Fruit fly (Drosophila melanogaster) whole organism, embryonic: Measurements from ENCODE around the gene Zaf1.
A peak's percentile ranks its signal among the peaks of the same experiment; 100 is the strongest.

Experiments
- Awh ChIP-seq: fragments of 200-800 bp; sonication (Bioruptor generic); IDR thresholded peaks from 2 replicates; pipeline ENCODE4, ENCODE4 v1.3.6; 2022; ENCODE audit warnings: missing biosample characterization, missing genetic modification characterization
- BtbVII ChIP-seq: fragments of 200-800 bp; sonication (Bioruptor generic); optimal IDR thresholded peaks from 3 replicates; lab custom pipeline; 2017; ENCODE audit warnings: missing biosample characterization, mild to moderate bottlenecking, missing genetic modification characterization
- CG10462 ChIP-seq: fragments of 200-800 bp; sonication (Bioruptor generic); optimal IDR thresholded peaks from 2 replicates; lab custom pipeline; 2016; ENCODE audit warnings: missing biosample characterization, missing genetic modification characterization
- CG10979 ChIP-seq: fragments of 200-800 bp; sonication (Bioruptor generic); optimal IDR thresholded peaks from 2 replicates; lab custom pipeline; 2018; ENCODE audit warnings: missing biosample characterization, mild to moderate bottlenecking, missing genetic modification characterization, moderate library complexity
- CG12744 ChIP-seq: fragments of 200-800 bp; sonication (Bioruptor generic); optimal IDR thresholded peaks from 2 replicates; lab custom pipeline; 2016; ENCODE audit warnings: missing biosample characterization, missing genetic modification characterization
- CG12769 ChIP-seq: fragments of 200-800 bp; sonication (Bioruptor generic); optimal IDR thresholded peaks from 2 replicates; lab custom pipeline; 2019; ENCODE audit warnings: missing biosample characterization, mild to moderate bottlenecking, missing genetic modification characterization, moderate library complexity
- CG13775 ChIP-seq: fragments of 200-800 bp; sonication (Bioruptor generic); optimal IDR thresholded peaks from 3 replicates; lab custom pipeline; 2017; ENCODE audit warnings: missing biosample characterization, mild to moderate bottlenecking, missing genetic modification characterization
- CG14014 ChIP-seq: fragments of 200-800 bp; sonication (Bioruptor generic); IDR thresholded peaks from 2 replicates; pipeline ENCODE4 v1.3.6; 2022; ENCODE audit warnings: missing biosample characterization, missing genetic modification characterization
- CG15073 ChIP-seq: fragments of 200-800 bp; sonication (Bioruptor generic); optimal IDR thresholded peaks from 2 replicates; lab custom pipeline; 2016; ENCODE audit warnings: missing biosample characterization, missing genetic modification characterization
- CG2202 ChIP-seq: fragments of 200-800 bp; sonication (Bioruptor generic); optimal IDR thresholded peaks from 2 replicates; lab custom pipeline; 2018; ENCODE audit warnings: missing biosample characterization, mild to moderate bottlenecking, missing genetic modification characterization
- CG2678 ChIP-seq: fragments of 200-800 bp; sonication (Bioruptor generic); optimal IDR thresholded peaks from 3 replicates; lab custom pipeline; 2019; ENCODE audit warnings: missing biosample characterization, mild to moderate bottlenecking, missing genetic modification characterization, moderate library complexity
- CG30020 ChIP-seq: fragments of 200-800 bp; optimal IDR thresholded peaks from 2 replicates; lab custom pipeline; 2019; ENCODE audit warnings: missing biosample characterization, mild to moderate bottlenecking, missing genetic modification characterization, moderate library complexity
- CG34422 ChIP-seq: fragments of 200-800 bp; sonication (Bioruptor generic); IDR thresholded peaks from 3 replicates; pipeline ENCODE4 v1.3.6; 2022; ENCODE audit warnings: missing biosample characterization, missing genetic modification characterization
- CG6175 ChIP-seq: fragments of 200-800 bp; sonication (Bioruptor generic); IDR thresholded peaks from 3 replicates; pipeline ENCODE4 v1.3.6; 2022; ENCODE audit warnings: missing biosample characterization, missing genetic modification characterization
- CG6683 ChIP-seq: fragments of 200-800 bp; sonication (Bioruptor generic); optimal IDR thresholded peaks from 2 replicates; lab custom pipeline; 2017; ENCODE audit warnings: missing biosample characterization, mild to moderate bottlenecking, missing genetic modification characterization, missing genetic modification reagents
- CG7786 ChIP-seq: fragments of 200-800 bp; sonication (Bioruptor generic); optimal IDR thresholded peaks from 2 replicates; lab custom pipeline; 2016; ENCODE audit warnings: missing biosample characterization, missing genetic modification characterization
- CG8388 ChIP-seq: fragments of 200-800 bp; sonication (Bioruptor generic); optimal IDR thresholded peaks from 2 replicates; lab custom pipeline; 2019; ENCODE audit warnings: missing biosample characterization, mild to moderate bottlenecking, missing genetic modification characterization, moderate library complexity
- CG9876 ChIP-seq: fragments of 200-800 bp; sonication (Bioruptor generic); optimal IDR thresholded peaks from 2 replicates; lab custom pipeline; 2016; ENCODE audit warnings: missing biosample characterization, missing genetic modification characterization
- CTCF ChIP-seq: fragments of 200-800 bp; sonication (Bioruptor generic); optimal IDR thresholded peaks from 2 replicates; lab custom pipeline; 2017; ENCODE audit warnings: missing biosample characterization, mild to moderate bottlenecking, missing genetic modification characterization, moderate library complexity
- Dek ChIP-seq: fragments of 200-800 bp; sonication (Bioruptor generic); optimal IDR thresholded peaks from 3 replicates; lab custom pipeline; 2019; ENCODE audit warnings: missing biosample characterization, mild to moderate bottlenecking, missing genetic modification characterization, moderate library complexity
- Doc3 ChIP-seq: fragments of 200-800 bp; sonication (Bioruptor generic); IDR thresholded peaks from 3 replicates; pipeline ENCODE4 v1.3.6; 2022; ENCODE audit warnings: missing biosample characterization, missing genetic modification characterization; ENCODE audit not compliant: partially characterized antibody
- Ets65A ChIP-seq: fragments of 200-800 bp; sonication (Bioruptor generic); peaks from one replicate; lab custom pipeline; 2016; ENCODE audit warnings: missing biosample characterization, missing genetic modification characterization
- GATAe ChIP-seq: fragments of 200-800 bp; sonication (Bioruptor generic); conservative IDR thresholded peaks from 2 replicates; pipeline ENCODE4 v1.3.6; 2022; ENCODE audit warnings: missing biosample characterization, missing genetic modification characterization
- H15 ChIP-seq: fragments of 200-800 bp; sonication (Bioruptor generic); IDR thresholded peaks from 3 replicates; pipeline ENCODE4 v1.3.6; 2022; ENCODE audit warnings: missing biosample characterization, missing genetic modification characterization
- HmgZ ChIP-seq: fragments of 200-800 bp; sonication (Bioruptor generic); optimal IDR thresholded peaks from 2 replicates; lab custom pipeline; 2018; ENCODE audit warnings: missing biosample characterization, mild to moderate bottlenecking, missing genetic modification characterization
- Max ChIP-seq: fragments of 200-800 bp; sonication (Bioruptor generic); optimal IDR thresholded peaks from 2 replicates; lab custom pipeline; 2016; ENCODE audit warnings: missing biosample characterization, mild to moderate bottlenecking, missing genetic modification characterization
- Sin3A ChIP-seq: fragments of >200 bp; optimal IDR thresholded peaks from 2 replicates; lab custom pipeline; 2018
- Sry-δ ChIP-seq: fragments of 200-800 bp; sonication (Bioruptor generic); optimal IDR thresholded peaks from 2 replicates; lab custom pipeline; 2016; ENCODE audit warnings: missing biosample characterization, missing genetic modification characterization
- Stat92E ChIP-seq, 3 experiments: fragments of >200 bp in 2 of 3; fragments of 200-800 bp in 1 of 3; sonication (Bioruptor generic) in 1 of 3; optimal IDR thresholded peaks; 2 replicates each; lab custom pipeline; 2017 to 2019; ENCODE audit warnings: missing biosample characterization in 3 of 3, missing genetic modification characterization in 3 of 3, mild to moderate bottlenecking in 1 of 3, moderate library complexity in 1 of 3
- Xrp1 ChIP-seq: fragments of 200-800 bp; sonication (Bioruptor generic); IDR thresholded peaks from 2 replicates; pipeline ENCODE4 v1.3.6; 2022; ENCODE audit warnings: missing biosample characterization, missing genetic modification characterization
- ap ChIP-seq: fragments of 200-800 bp; sonication (Bioruptor generic); IDR thresholded peaks from 2 replicates; pipeline ENCODE4 v1.3.6; 2022; ENCODE audit warnings: missing biosample characterization, missing genetic modification characterization
- chn ChIP-seq: fragments of 200-800 bp; sonication (Bioruptor generic); optimal IDR thresholded peaks from 2 replicates; lab custom pipeline; 2016; ENCODE audit warnings: missing biosample characterization, missing genetic modification characterization
- ci ChIP-seq: fragments of 200-800 bp; sonication (Bioruptor generic); IDR thresholded peaks from 3 replicates; pipeline ENCODE4 v1.3.6; 2022; ENCODE audit warnings: missing biosample characterization, missing genetic modification characterization
- crp ChIP-seq, 2 experiments: fragments of 200-800 bp; sonication (Bioruptor generic); optimal IDR thresholded peaks; 2 replicates in 1 of 2; 3 replicates in 1 of 2; lab custom pipeline; 2017; ENCODE audit warnings: missing biosample characterization in 2 of 2, missing genetic modification characterization in 2 of 2, mild to moderate bottlenecking in 1 of 2, moderate library complexity in 1 of 2
- dpn ChIP-seq, 2 experiments: fragments of 200-800 bp; sonication (Bioruptor generic); optimal IDR thresholded peaks; 3 replicates each; lab custom pipeline; 2016; ENCODE audit warnings: missing biosample characterization in 2 of 2, missing genetic modification characterization in 2 of 2
- fd96Cb ChIP-seq: fragments of 200-800 bp; sonication (Bioruptor generic); optimal IDR thresholded peaks from 2 replicates; lab custom pipeline; 2018; ENCODE audit warnings: missing biosample characterization, mild to moderate bottlenecking, missing genetic modification characterization, moderate library complexity
- gem ChIP-seq: fragments of 200-800 bp; sonication (Bioruptor generic); optimal IDR thresholded peaks from 2 replicates; lab custom pipeline; 2019; ENCODE audit warnings: missing biosample characterization, mild to moderate bottlenecking, missing genetic modification characterization, moderate library complexity
- gro ChIP-seq: fragments of 200-800 bp; sonication (Bioruptor generic); optimal IDR thresholded peaks from 2 replicates; lab custom pipeline; 2016; ENCODE audit warnings: missing biosample characterization, missing genetic modification characterization
- gt ChIP-seq: fragments of 200-800 bp; sonication (Bioruptor generic); IDR thresholded peaks from 2 replicates; pipeline ENCODE4 v1.3.6; 2022; ENCODE audit warnings: missing biosample characterization, missing genetic modification characterization
- ham ChIP-seq: fragments of 200-800 bp; sonication (Bioruptor generic); IDR thresholded peaks from 2 replicates; pipeline ENCODE4 v1.3.6; 2022; ENCODE audit warnings: missing biosample characterization, missing genetic modification characterization
- ind ChIP-seq: fragments of 200-800 bp; sonication (Bioruptor generic); optimal IDR thresholded peaks from 3 replicates; lab custom pipeline; 2016; ENCODE audit warnings: missing biosample characterization, missing genetic modification characterization
- maf-S ChIP-seq: fragments of 200-800 bp; sonication (Bioruptor generic); optimal IDR thresholded peaks from 2 replicates; lab custom pipeline; 2016; ENCODE audit warnings: missing biosample characterization, missing genetic modification characterization
- nerfin-2 ChIP-seq: fragments of 200-800 bp; sonication (Bioruptor generic); IDR thresholded peaks from 2 replicates; pipeline ENCODE4 v1.3.6; 2022; ENCODE audit warnings: missing biosample characterization, missing genetic modification characterization; ENCODE audit not compliant: partially characterized antibody
- oc ChIP-seq: fragments of 200-800 bp; sonication (Bioruptor generic); optimal IDR thresholded peaks from 2 replicates; lab custom pipeline; 2018; ENCODE audit warnings: missing biosample characterization, mild to moderate bottlenecking, missing genetic modification characterization, moderate library complexity
- sd ChIP-seq: fragments of 200-800 bp; sonication (Bioruptor generic); optimal IDR thresholded peaks from 3 replicates; lab custom pipeline; 2018; ENCODE audit warnings: missing biosample characterization, mild to moderate bottlenecking, missing genetic modification characterization, moderate library complexity
- sim ChIP-seq: fragments of 200-800 bp; sonication (Bioruptor generic); IDR thresholded peaks from 2 replicates; pipeline ENCODE4 v1.3.6; 2022; ENCODE audit warnings: missing biosample characterization, missing genetic modification characterization
- slou ChIP-seq: fragments of 200-800 bp; sonication (Bioruptor generic); optimal IDR thresholded peaks from 3 replicates; lab custom pipeline; 2016; ENCODE audit warnings: missing biosample characterization, missing genetic modification characterization
- sr ChIP-seq: fragments of 200-800 bp; sonication (Bioruptor generic); IDR thresholded peaks from 3 replicates; pipeline ENCODE4 v1.3.6; 2022; ENCODE audit warnings: missing biosample characterization, missing genetic modification characterization
- sug ChIP-seq: fragments of 200-800 bp; optimal IDR thresholded peaks from 2 replicates; lab custom pipeline; 2019; ENCODE audit warnings: missing biosample characterization, mild to moderate bottlenecking, missing genetic modification characterization, moderate library complexity

Zaf1 gene

DNA sequence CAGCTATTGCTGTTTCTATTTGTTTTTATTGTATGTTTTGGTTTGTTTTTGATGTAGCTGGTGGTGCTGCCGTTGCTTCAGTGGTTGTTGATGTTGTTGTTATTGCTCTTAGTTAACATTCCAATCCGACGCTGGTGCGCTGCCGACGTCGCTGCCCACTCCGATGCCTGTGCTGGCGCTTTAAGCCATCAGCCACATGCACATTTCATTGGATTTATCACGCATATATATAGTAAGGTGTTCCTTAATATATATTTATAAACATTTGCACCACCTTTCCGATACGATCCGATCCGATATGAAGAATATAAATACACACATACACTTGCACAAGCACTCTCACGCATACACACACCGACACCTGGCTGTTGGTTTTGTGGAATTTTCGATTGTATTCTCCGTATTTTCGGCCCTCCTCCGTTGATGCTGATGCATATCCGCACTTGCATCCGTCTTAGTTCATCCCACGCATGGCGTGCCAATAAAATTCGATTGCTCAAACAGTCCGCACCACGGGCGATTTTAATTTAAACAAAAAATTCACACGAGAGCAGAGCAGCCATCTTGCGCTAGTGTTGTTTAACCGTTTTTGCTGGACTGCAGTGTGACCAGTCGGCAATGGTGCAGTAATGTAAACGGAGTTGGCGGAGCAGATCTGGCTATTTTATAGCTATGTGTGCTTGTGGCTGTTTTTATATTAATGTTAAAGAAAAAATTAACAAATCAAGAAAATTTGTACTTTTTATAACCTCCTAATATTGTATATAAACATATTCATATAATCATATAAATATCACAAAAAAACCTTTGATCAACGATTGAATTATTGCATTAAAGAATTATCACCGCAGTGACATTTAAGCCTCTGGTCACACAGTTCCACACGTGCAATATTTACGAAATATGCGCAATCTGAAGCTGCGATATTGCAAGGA is 24.9 kb upstream of the Zaf1 start, which contains the start of the genes Csk and Elp1 (continued):
- TF ChIP-seq Sry-δ (GFP tag; lab: Kevin White, UChicago) (peak; percentile 18), gem (tag; lab: Kevin White, UChicago) (peak; percentile 74), Max (GFP tag; lab: Kevin White, UChicago) (peak; percentile 86), ci (GFP tag; lab: Robert Waterston, UW) (0 out of 3 replicates have a peak, but pooled peaks have one; percentile 32), CG9876 (GFP tag; lab: Kevin White, UChicago) (no peak), CG6175 (GFP tag; lab: Robert Waterston, UW) (no peak), sr (peak; percentile 80), Sin3A (lab: Kevin White, UChicago) (peak; percentile 82), fd96Cb (peak; percentile 7), CG10979 (tag; lab: Kevin White, UChicago) (peak; percentile 49), Dek (peak; percentile 73), sug (peak; percentile 80), gt (GFP tag; lab: Robert Waterston, UW) (no peak), maf-S (GFP tag; lab: Kevin White, UChicago) (no peak), Ets65A (peak; percentile 91), CG6683 (GFP tag; lab: Kevin White, UChicago) (no peak), BtbVII (GFP tag; lab: Kevin White, UChicago) (no peak), CG2202 (tag; lab: Kevin White, UChicago) (no peak), CG8388 (GFP tag; lab: Kevin White, UChicago) (peak; percentile 30), CG14014 (GFP tag; lab: Robert Waterston, UW) (peak; percentile 46; the same call in 1 of the 2 replicates), CG13775 (peak; percentile 68), CG2678 (peak; percentile 64), CG7786 (GFP tag; lab: Kevin White, UChicago) (no peak), gro (GFP tag; lab: Kevin White, UChicago) (peak; percentile 48), Stat92E (GFP tag; optimal IDR thresholded peaks at IDR 0.05; lab: Kevin White, UChicago) (peak in 1 of 3 experiments; percentile 8), CG34422 (GFP tag; lab: Robert Waterston, UW) (peak; percentile 37; the same call in 1 of the 3 replicates), ap (no peak), H15 (GFP tag; lab: Robert Waterston, UW) (no peak), sim (GFP tag; lab: Robert Waterston, UW) (no peak), Doc3 (no peak), CG15073 (GFP tag; lab: Kevin White, UChicago) (no peak), Xrp1 (GFP tag; lab: Robert Waterston, UW) (peak; percentile 56; the same call in 1 of the 2 replicates), ham (GFP tag; lab: Robert Waterston, UW) (no peak), Awh (GFP tag; lab: Robert Waterston, UW) (no peak), dpn (GFP tag; optimal IDR thresholded peaks at IDR 0.05; lab: Kevin White, UChicago) (peak; percentile 50 to 63), GATAe (no peak), HmgZ (tag; lab: Kevin White, UChicago) (peak; percentile 75), slou (GFP tag; lab: Kevin White, UChicago) (peak; percentile 37), ind (GFP tag; lab: Kevin White, UChicago) (peak; percentile 50), chn (GFP tag; lab: Kevin White, UChicago) (peak; percentile 5), CTCF (GFP tag; lab: Kevin White, UChicago) (no peak), nerfin-2 (GFP tag; lab: Robert Waterston, UW) (no peak), CG30020 (tag; lab: Kevin White, UChicago) (peak; percentile 73), CG12744 (GFP tag; lab: Kevin White, UChicago) (no peak), CG12769 (tag; lab: Kevin White, UChicago) (peak; percentile 43), sd (tag; lab: Kevin White, UChicago) (peak; percentile 91), crp (GFP tag; optimal IDR thresholded peaks at IDR 0.05; lab: Kevin White, UChicago) (peak in 1 of 2 experiments; percentile 53), oc (tag; lab: Kevin White, UChicago) (no peak), CG10462 (GFP tag; lab: Kevin White, UChicago) (no peak)
